Worm (Caenorhabditis elegans) whole organism, L3 larva: ENCODE results near the gene Y102A5C.2.
"Not testable (repeated sequence)": the region's sequence is repeated elsewhere in the genome, so short reads cannot be mapped to it uniquely, and the experiment has no call there.

Experiments
- ZK546.5 ChIP-seq: sonication (generic microtip); optimal IDR thresholded peaks from 2 replicates; lab custom pipeline; 2017; ENCODE audit warnings: missing biosample characterization, missing genetic modification characterization
- ama-1 ChIP-seq: fragments of 150-350 bp; optimal IDR thresholded peaks from 2 replicates; lab custom pipeline; 2018
- ceh-28 ChIP-seq: fragments of 150-350 bp; optimal IDR thresholded peaks from 2 replicates; lab custom pipeline; 2014; ENCODE audit warnings: missing biosample characterization, missing genetic modification reagents, missing genetic modification characterization
- ceh-82 ChIP-seq: fragments of 150-350 bp; optimal IDR thresholded peaks from 2 replicates; lab custom pipeline; 2014; ENCODE audit warnings: missing biosample characterization, missing genetic modification characterization
- egl-27 ChIP-seq: sonication (generic microtip); optimal IDR thresholded peaks from 4 replicates; lab custom pipeline; 2017; ENCODE audit warnings: missing biosample characterization, missing genetic modification reagents, missing genetic modification characterization
- egl-5 ChIP-seq: fragments of 150-350 bp; optimal IDR thresholded peaks from 2 replicates; lab custom pipeline; 2017; ENCODE audit warnings: missing biosample characterization, missing genetic modification reagents, missing genetic modification characterization, inconsistent platforms
- elt-2 ChIP-seq: sonication (generic microtip); optimal IDR thresholded peaks from 2 replicates; lab custom pipeline; 2016; ENCODE audit warnings: missing genetic modification reagents, mild to moderate bottlenecking, missing genetic modification characterization, missing compliant biosample characterization
- jun-1 ChIP-seq: fragments of 150-350 bp; optimal IDR thresholded peaks from 2 replicates; lab custom pipeline; 2014; ENCODE audit warnings: missing biosample characterization, missing genetic modification reagents, missing genetic modification characterization
- mml-1 ChIP-seq: fragments of 150-350 bp; sonication (generic microtip); optimal IDR thresholded peaks from 3 replicates; lab custom pipeline; 2014; ENCODE audit warnings: missing biosample characterization, missing genetic modification characterization
- skn-1 ChIP-seq: fragments of 150-350 bp; optimal IDR thresholded peaks from 2 replicates; lab custom pipeline; 2014; ENCODE audit warnings: missing biosample characterization, missing genetic modification characterization
- unc-62 ChIP-seq: fragments of 150-350 bp; sonication (generic microtip); optimal IDR thresholded peaks from 4 replicates; lab custom pipeline; 2014; ENCODE audit warnings: missing biosample characterization, missing genetic modification reagents, missing genetic modification characterization
- zag-1 ChIP-seq: fragments of 150-350 bp; optimal IDR thresholded peaks from 2 replicates; lab custom pipeline; 2014; ENCODE audit warnings: missing biosample characterization, missing genetic modification characterization

DNA sequence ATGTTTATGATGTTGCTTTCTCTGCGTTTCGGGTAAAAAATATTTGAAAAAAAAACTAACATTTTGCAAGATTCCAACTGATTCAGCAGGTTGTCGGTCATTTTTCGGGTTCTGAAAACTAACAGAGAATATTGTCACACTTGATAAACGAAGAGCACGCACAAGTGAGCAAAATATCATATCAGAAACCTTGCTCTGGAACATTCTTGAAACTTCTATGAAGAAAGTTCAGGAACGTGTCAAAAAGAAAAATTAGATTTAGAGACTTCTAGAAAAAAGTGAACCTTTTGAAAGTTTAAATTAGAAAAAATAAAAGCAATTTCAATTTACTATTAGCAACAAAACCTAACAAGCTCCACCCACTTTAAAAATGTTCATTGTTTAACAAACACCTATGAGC lies 29.5 kb downstream of the Y102A5C.2 start, which contains the start of gene fbxa-112:
- TF ChIP-seq unc-62; jun-1 (tag; lab: Kevin White, UChicago); skn-1 (tag; lab: Kevin White, UChicago); mml-1 (tag; lab: Kevin White, UChicago); egl-5 (tag; lab: Kevin White, UChicago); ceh-28 (tag; lab: Kevin White, UChicago); egl-27 (tag; lab: Kevin White, UChicago); ZK546.5 (tag; lab: Kevin White, UChicago); ama-1 (lab: Kevin White, UChicago); ceh-82 (tag; lab: Kevin White, UChicago); elt-2 (tag; lab: Kevin White, UChicago); zag-1: not testable (repeated sequence)
